1 fruit fly cellular context compared by ENCODE assay signal in genomic region chr2L:7838024-7838423, dm6.
A peak's percentile ranks its signal among the peaks of the same experiment; 100 is the strongest.
TF ChIP-seq lines count a peak whose summit lies in the region.

No protein-coding gene starts in this region.

TF ChIP-seq in whole organism, embryonic, 481 proteins besides CTCF, POLR2A, EP300 and RAD21 (continued from another document):
- TF ChIP-seq ci (GFP tag; IDR thresholded peaks at IDR 0.05; lab: Robert Waterston, UW) (no peak), toy (GFP tag; IDR thresholded peaks at IDR 0.05; lab: Robert Waterston, UW) (no peak), zf30C (GFP tag; optimal IDR thresholded peaks at IDR 0.05; lab: Kevin White, UChicago) (no peak), Doc3 (GFP tag; IDR thresholded peaks at IDR 0.05; lab: Robert Waterston, UW; ENCODE audit: partially characterized antibody) (no peak), Meics (GFP tag; optimal IDR thresholded peaks at IDR 0.05; lab: Kevin White, UChicago) (peak; percentile 33), nau (GFP tag; optimal IDR thresholded peaks at IDR 0.05; lab: Kevin White, UChicago) (no peak), fd64A (GFP tag; optimal IDR thresholded peaks at IDR 0.05; lab: Kevin White, UChicago) (no peak), CG12659 (GFP tag; optimal IDR thresholded peaks at IDR 0.05; lab: Kevin White, UChicago) (peak; percentile 15), abd-A (tag; optimal IDR thresholded peaks at IDR 0.05; lab: Kevin White, UChicago) (no peak), amos (GFP tag; IDR thresholded peaks at IDR 0.05; lab: Robert Waterston, UW; ENCODE audit: partially characterized antibody) (no peak), Awh (GFP tag; IDR thresholded peaks at IDR 0.05; lab: Robert Waterston, UW) (no peak), Atf6 (GFP tag; IDR thresholded peaks at IDR 0.05; lab: Robert Waterston, UW) (no peak), Hr3 (GFP tag; optimal IDR thresholded peaks at IDR 0.05; lab: Kevin White, UChicago) (no peak), dysf (GFP tag; IDR thresholded peaks at IDR 0.05; lab: Robert Waterston, UW) (peak; percentile 34; the same call in 1 of the 3 replicates), lola (GFP tag; optimal IDR thresholded peaks at IDR 0.05; lab: Kevin White, UChicago) (no peak), CG15269 (tag; optimal IDR thresholded peaks at IDR 0.05; lab: Kevin White, UChicago) (peak; percentile 18), zen (tag; optimal IDR thresholded peaks at IDR 0.05; lab: Kevin White, UChicago) (no peak), CG9932 (GFP tag; IDR thresholded peaks at IDR 0.05; lab: Robert Waterston, UW) (0 out of 2 replicates have a peak, but pooled peaks have one; percentile 15), CG5180 (GFP tag; optimal IDR thresholded peaks at IDR 0.05; lab: Kevin White, UChicago) (no peak), Atf-2 (GFP tag; optimal IDR thresholded peaks at IDR 0.05; lab: Kevin White, UChicago) (no peak), CG15479 (GFP tag; optimal IDR thresholded peaks at IDR 0.05; lab: Kevin White, UChicago) (no peak), sd (tag; optimal IDR thresholded peaks at IDR 0.05; lab: Kevin White, UChicago) (no peak), jigr1 (GFP tag; IDR thresholded peaks at IDR 0.05; lab: Robert Waterston, UW) (no peak), grau (tag; optimal IDR thresholded peaks at IDR 0.05; lab: Kevin White, UChicago) (peak; percentile 39), Dfd (GFP tag; optimal IDR thresholded peaks at IDR 0.05; lab: Kevin White, UChicago) (no peak), row (GFP tag; IDR thresholded peaks at IDR 0.05; lab: Robert Waterston, UW) (peak; percentile 41; the same call in 1 of the 3 replicates), CG17829 (tag; optimal IDR thresholded peaks at IDR 0.05; lab: Kevin White, UChicago) (no peak), odd (GFP tag; optimal IDR thresholded peaks at IDR 0.05; lab: Kevin White, UChicago) (no peak), nerfin-1 (tag; optimal IDR thresholded peaks at IDR 0.05; lab: Kevin White, UChicago) (no peak), fd96Cb (tag; optimal IDR thresholded peaks at IDR 0.05; lab: Kevin White, UChicago) (no peak), Camta (GFP tag; optimal IDR thresholded peaks at IDR 0.05; lab: Kevin White, UChicago) (no peak), cwo (GFP tag; optimal IDR thresholded peaks at IDR 0.05; lab: Kevin White, UChicago) (peak; percentile 30), Dll (GFP tag; IDR thresholded peaks at IDR 0.05; lab: Robert Waterston, UW; ENCODE audit: partially characterized antibody) (no peak), Ptx1 (GFP tag; IDR thresholded peaks at IDR 0.05; lab: Robert Waterston, UW) (0 out of 2 replicates have a peak, but pooled peaks have one; percentile 18), sisA (GFP tag; IDR thresholded peaks at IDR 0.05; lab: Robert Waterston, UW) (0 out of 2 replicates have a peak, but pooled peaks have one; percentile 25), CG7357 (GFP tag; IDR thresholded peaks at IDR 0.05; lab: Robert Waterston, UW) (no peak), CG10267 (tag; optimal IDR thresholded peaks at IDR 0.05; lab: Kevin White, UChicago) (no peak), BtbVII (GFP tag; optimal IDR thresholded peaks at IDR 0.05; lab: Kevin White, UChicago) (no peak), pros (GFP tag; optimal IDR thresholded peaks at IDR 0.05; lab: Kevin White, UChicago) (no peak), CG33213 (GFP tag; optimal IDR thresholded peaks at IDR 0.05; lab: Kevin White, UChicago) (no peak), CG3281 (GFP tag; optimal IDR thresholded peaks at IDR 0.05; lab: Kevin White, UChicago) (peak; percentile 8), CG12942 (GFP tag; optimal IDR thresholded peaks at IDR 0.05; lab: Kevin White, UChicago) (no peak), CG34422 (GFP tag; IDR thresholded peaks at IDR 0.05; lab: Robert Waterston, UW) (no peak), Gsc (GFP tag; IDR thresholded peaks at IDR 0.05; lab: Robert Waterston, UW) (no peak), ssp (GFP tag; IDR thresholded peaks at IDR 0.05; lab: Robert Waterston, UW) (no peak), pb (GFP tag; optimal IDR thresholded peaks at IDR 0.05; lab: Kevin White, UChicago) (no peak), Oli (tag; optimal IDR thresholded peaks at IDR 0.05; lab: Kevin White, UChicago) (peak; percentile 32), CG8924 (tag; optimal IDR thresholded peaks at IDR 0.05; lab: Kevin White, UChicago) (no peak), CG30403 (GFP tag; optimal IDR thresholded peaks at IDR 0.05; lab: Kevin White, UChicago) (peak; percentile 27), br (optimal IDR thresholded peaks at IDR 0.05; lab: Kevin White, UChicago) (no peak), Oaz (GFP tag; IDR thresholded peaks at IDR 0.05; lab: Robert Waterston, UW) (no peak), btn (GFP tag; optimal IDR thresholded peaks at IDR 0.05; lab: Kevin White, UChicago) (no peak), CG33557 (GFP tag; optimal IDR thresholded peaks at IDR 0.05; lab: Kevin White, UChicago) (no peak), Xrp1 (GFP tag; IDR thresholded peaks at IDR 0.05; lab: Robert Waterston, UW) (no peak), H2.0 (GFP tag; IDR thresholded peaks at IDR 0.05; lab: Robert Waterston, UW) (no peak), Tbp (GFP tag; optimal IDR thresholded peaks at IDR 0.05; lab: Kevin White, UChicago) (no peak), tap (tag; optimal IDR thresholded peaks at IDR 0.05; lab: Kevin White, UChicago) (no peak), Fer2 (tag; optimal IDR thresholded peaks at IDR 0.05; lab: Kevin White, UChicago) (no peak), CG11398 (GFP tag; optimal IDR thresholded peaks at IDR 0.05; lab: Kevin White, UChicago) (no peak), Nf-YC (tag; optimal IDR thresholded peaks at IDR 0.05; lab: Kevin White, UChicago) (no peak), Rfx (GFP tag; IDR thresholded peaks at IDR 0.05; lab: Robert Waterston, UW) (no peak), CG14860 (GFP tag; IDR thresholded peaks at IDR 0.05; lab: Robert Waterston, UW; ENCODE audit: partially characterized antibody) (no peak), CG32772 (GFP tag; IDR thresholded peaks at IDR 0.05; lab: Robert Waterston, UW) (0 out of 2 replicates have a peak, but pooled peaks have one; percentile 13), shn (GFP tag; optimal IDR thresholded peaks at IDR 0.05; lab: Kevin White, UChicago) (no peak), bowl (GFP tag; IDR thresholded peaks at IDR 0.05; lab: Robert Waterston, UW) (no peak), CG11695 (GFP tag; IDR thresholded peaks at IDR 0.05; lab: Robert Waterston, UW) (no peak), CG17385 (GFP tag; optimal IDR thresholded peaks at IDR 0.05; lab: Kevin White, UChicago) (peak; percentile 9), pum (GFP tag; optimal IDR thresholded peaks at IDR 0.05; lab: Kevin White, UChicago) (no peak), Elba2 (GFP tag; optimal IDR thresholded peaks at IDR 0.05; lab: Kevin White, UChicago) (no peak), Trl (optimal IDR thresholded peaks at IDR 0.05; lab: Kevin White, UChicago) (no peak), Trl (GFP tag; optimal IDR thresholded peaks at IDR 0.05; lab: Kevin White, UChicago) (no peak), az2 (GFP tag; optimal IDR thresholded peaks at IDR 0.05; lab: Kevin White, UChicago) (no peak), dpn (GFP tag; optimal IDR thresholded peaks at IDR 0.05; lab: Kevin White, UChicago) (no peak), NfI (GFP tag; optimal IDR thresholded peaks at IDR 0.05; lab: Kevin White, UChicago) (peak; percentile 14), CG10565 (GFP tag; optimal IDR thresholded peaks at IDR 0.05; lab: Kevin White, UChicago) (no peak), CG6689 (GFP tag; IDR thresholded peaks at IDR 0.05; lab: Robert Waterston, UW) (no peak; the same call in 1 of the 2 replicates), CG10274 (GFP tag; optimal IDR thresholded peaks at IDR 0.05; lab: Kevin White, UChicago) (no peak), CG7987 (GFP tag; optimal IDR thresholded peaks at IDR 0.05; lab: Kevin White, UChicago) (no peak), CG7839 (tag; optimal IDR thresholded peaks at IDR 0.05; lab: Kevin White, UChicago) (peak; percentile 44), D19A (tag; optimal IDR thresholded peaks at IDR 0.05; lab: Kevin White, UChicago) (no peak), CG2120 (GFP tag; optimal IDR thresholded peaks at IDR 0.05; lab: Kevin White, UChicago) (peak; percentile 53), CG8765 (GFP tag; IDR thresholded peaks at IDR 0.05; lab: Robert Waterston, UW) (no peak), CG14014 (GFP tag; IDR thresholded peaks at IDR 0.05; lab: Robert Waterston, UW) (peak; percentile 19; the same call in 1 of the 2 replicates), Hmr (GFP tag; optimal IDR thresholded peaks at IDR 0.05; lab: Kevin White, UChicago) (peak; percentile 33), aop (GFP tag; IDR thresholded peaks at IDR 0.05; lab: Robert Waterston, UW) (no peak), CG4707 (GFP tag; optimal IDR thresholded peaks at IDR 0.05; lab: Kevin White, UChicago) (no peak), ash1 (GFP tag; optimal IDR thresholded peaks at IDR 0.05; lab: Kevin White, UChicago) (no peak), CG13624 (GFP tag; optimal IDR thresholded peaks at IDR 0.05; lab: Kevin White, UChicago) (no peak), cad (GFP tag; optimal IDR thresholded peaks at IDR 0.05; lab: Kevin White, UChicago) (no peak), zfh1 (GFP tag; IDR thresholded peaks at IDR 0.05; lab: Robert Waterston, UW) (no peak), CG1792 (GFP tag; optimal IDR thresholded peaks at IDR 0.05; lab: Kevin White, UChicago) (no peak), Med (GFP tag; lab: Kevin White, UChicago) (peak; percentile 19), chm (GFP tag; IDR thresholded peaks at IDR 0.05; lab: Robert Waterston, UW) (no peak), Dek (tag; optimal IDR thresholded peaks at IDR 0.05; lab: Kevin White, UChicago) (no peak), gsb-n (tag; optimal IDR thresholded peaks at IDR 0.05; lab: Kevin White, UChicago) (no peak), CG13424 (tag; optimal IDR thresholded peaks at IDR 0.05; lab: Kevin White, UChicago) (peak; percentile 22), Ets65A (GFP tag; lab: Kevin White, UChicago) (peak; percentile 55), CG18599 (GFP tag; optimal IDR thresholded peaks at IDR 0.05; lab: Kevin White, UChicago) (peak; percentile 18), TFAM (GFP tag; optimal IDR thresholded peaks at IDR 0.05; lab: Kevin White, UChicago) (no peak), CG4282 (GFP tag; optimal IDR thresholded peaks at IDR 0.05; lab: Kevin White, UChicago) (no peak), CG42726 (GFP tag; IDR thresholded peaks at IDR 0.05; lab: Robert Waterston, UW; ENCODE audit: partially characterized antibody) (no peak), Adf1 (GFP tag; IDR thresholded peaks at IDR 0.05; lab: Robert Waterston, UW) (no peak), CG17568 (GFP tag; optimal IDR thresholded peaks at IDR 0.05; lab: Kevin White, UChicago) (no peak), Jarid2 (GFP tag; optimal IDR thresholded peaks at IDR 0.05; lab: Kevin White, UChicago) (no peak), CG8388 (GFP tag; optimal IDR thresholded peaks at IDR 0.05; lab: Kevin White, UChicago) (no peak), tll (GFP tag; optimal IDR thresholded peaks at IDR 0.05; lab: Kevin White, UChicago) (no peak), pan (optimal IDR thresholded peaks at IDR 0.05; lab: Kevin White, UChicago) (no peak), pan (GFP tag; optimal IDR thresholded peaks at IDR 0.05 in 1 of 2, IDR thresholded peaks at IDR 0.05 in 1 of 2) (no peak), da (GFP tag; optimal IDR thresholded peaks at IDR 0.05; lab: Kevin White, UChicago) (no peak), psq (GFP tag; optimal IDR thresholded peaks at IDR 0.05; lab: Kevin White, UChicago) (no peak), otp (GFP tag; IDR thresholded peaks at IDR 0.05; lab: Robert Waterston, UW) (no peak), CG11085 (GFP tag; IDR thresholded peaks at IDR 0.05; lab: Robert Waterston, UW) (no peak), ttk (GFP tag; IDR thresholded peaks at IDR 0.05; lab: Robert Waterston, UW) (no peak), insv (GFP tag; optimal IDR thresholded peaks at IDR 0.05; lab: Kevin White, UChicago) (no peak), CG3847 (GFP tag; IDR thresholded peaks at IDR 0.05; lab: Robert Waterston, UW) (no peak), NFAT (GFP tag; IDR thresholded peaks at IDR 0.05; lab: Robert Waterston, UW) (0 out of 2 replicates have a peak, but pooled peaks have one; percentile 4), lmd (GFP tag; IDR thresholded peaks at IDR 0.05; lab: Robert Waterston, UW) (peak; percentile 34; the same call in 1 of the 2 replicates), org-1 (GFP tag; optimal IDR thresholded peaks at IDR 0.05; lab: Kevin White, UChicago) (peak; percentile 10), CG4730 (GFP tag; IDR thresholded peaks at IDR 0.05; lab: Robert Waterston, UW) (no peak), Hmx (GFP tag; optimal IDR thresholded peaks at IDR 0.05; lab: Kevin White, UChicago) (no peak), CG14965 (GFP tag; optimal IDR thresholded peaks at IDR 0.05; lab: Kevin White, UChicago; ENCODE audit: borderline replicate concordance) (no peak), CG10209 (GFP tag; optimal IDR thresholded peaks at IDR 0.05; lab: Kevin White, UChicago) (peak; percentile 29), Hr51 (GFP tag; optimal IDR thresholded peaks at IDR 0.05; lab: Kevin White, UChicago) (peak in 1 of 2 experiments; percentile 15), rib (GFP tag; IDR thresholded peaks at IDR 0.05; lab: Robert Waterston, UW) (no peak), sim (GFP tag; IDR thresholded peaks at IDR 0.05; lab: Robert Waterston, UW) (no peak), Nf-YA (GFP tag; IDR thresholded peaks at IDR 0.05; lab: Robert Waterston, UW) (no peak), lab (GFP tag; optimal IDR thresholded peaks at IDR 0.05; lab: Kevin White, UChicago) (peak; percentile 27), CG31224 (GFP tag; IDR thresholded peaks at IDR 0.05; lab: Robert Waterston, UW) (no peak), trem (tag; optimal IDR thresholded peaks at IDR 0.05; lab: Kevin White, UChicago) (no peak), hb (GFP tag; IDR thresholded peaks at IDR 0.05; lab: Robert Waterston, UW; ENCODE audit: partially characterized antibody) (no peak), prd (optimal IDR thresholded peaks at IDR 0.05; lab: Kevin White, UChicago) (no peak), prd (GFP tag; IDR thresholded peaks at IDR 0.05; lab: Robert Waterston, UW) (no peak), CG9876 (GFP tag; optimal IDR thresholded peaks at IDR 0.05; lab: Kevin White, UChicago) (no peak), chinmo (GFP tag; IDR thresholded peaks at IDR 0.05; lab: Robert Waterston, UW; ENCODE audit: partially characterized antibody) (no peak), wek (GFP tag; optimal IDR thresholded peaks at IDR 0.05; lab: Kevin White, UChicago) (no peak), CG9727 (GFP tag; optimal IDR thresholded peaks at IDR 0.05; lab: Kevin White, UChicago) (peak; percentile 13), CG9437 (GFP tag; optimal IDR thresholded peaks at IDR 0.05; lab: Kevin White, UChicago) (no peak), CG2116 (GFP tag; optimal IDR thresholded peaks at IDR 0.05; lab: Kevin White, UChicago) (no peak)
TF ChIP-seq in whole organism, embryonic: peak in this region for 40.
